Worm (Caenorhabditis elegans): ENCODE data around the gene K03A11.5.

K03A11.5 gene

ce11 chrX:13108664-13109063, 45.3 kb downstream of the K03A11.5 start (continued):
- TF ChIP-seq athp-1 (tag; optimal IDR thresholded peaks at IDR 0.05) = peak; percentile 52
- peak; percentile 66 for TF ChIP-seq chd-7 (tag; optimal IDR thresholded peaks at IDR 0.05)
- peak; percentile 76 for TF ChIP-seq ama-1 (optimal IDR thresholded peaks at IDR 0.05)
- no peak for TF ChIP-seq ama-1 (GFP tag; optimal IDR thresholded peaks at IDR 0.05)

- TF ChIP-seq rcor-1 (GFP tag; IDR thresholded peaks at IDR 0.05) = no peak
- TF ChIP-seq dox-1 (GFP tag; IDR thresholded peaks at IDR 0.05) = no peak
- no peak for TF ChIP-seq Y95B8A.8 (GFP tag; IDR thresholded peaks at IDR 0.05)
- no peak for TF ChIP-seq lin-35 (GFP tag; optimal IDR thresholded peaks at IDR 0.05)
- TF ChIP-seq chd-7 (tag; optimal IDR thresholded peaks at IDR 0.05) = no peak
- no peak for TF ChIP-seq efl-1 (GFP tag; optimal IDR thresholded peaks at IDR 0.05)
These were observed 46.7 kb downstream of the K03A11.5 start for ce11 chrX:13110004-13110403.

ce11 chrX:13112664-13113063, 49.3 kb downstream of the K03A11.5 start:
- TF ChIP-seq lag-1 (GFP tag; IDR thresholded peaks at IDR 0.05) (no peak), pha-4 (tag; optimal IDR thresholded peaks at IDR 0.05) (no peak), hsf-1 (GFP tag; IDR thresholded peaks at IDR 0.05) (no peak), B0261.1 (tag; optimal IDR thresholded peaks at IDR 0.05) (no peak), nhr-120 (GFP tag; IDR thresholded peaks at IDR 0.05) (no peak), F33H1.4 (GFP tag; IDR thresholded peaks at IDR 0.05) (no peak), Y53F4B.3 (GFP tag; IDR thresholded peaks at IDR 0.05) (no peak)

- no peak for TF ChIP-seq F37B4.10 (GFP tag; IDR thresholded peaks at IDR 0.05)
- TF ChIP-seq cebp-1 (GFP tag; IDR thresholded peaks at IDR 0.05) = no peak
- peak; percentile 27 for TF ChIP-seq cebp-1 (tag; optimal IDR thresholded peaks at IDR 0.05)
- TF ChIP-seq nhr-90 (tag; optimal IDR thresholded peaks at IDR 0.05) = no peak
- no peak for TF ChIP-seq egrh-3 (GFP tag; IDR thresholded peaks at IDR 0.05)
- TF ChIP-seq lin-40 (tag; optimal IDR thresholded peaks at IDR 0.05) = peak; percentile 20
- no peak for TF ChIP-seq ztf-26 (tag; optimal IDR thresholded peaks at IDR 0.05)
- TF ChIP-seq chd-7 (tag; optimal IDR thresholded peaks at IDR 0.05) = peak; percentile 29
- TF ChIP-seq K11D2.4 (GFP tag; IDR thresholded peaks at IDR 0.05) = peak; percentile 24; the same call in 1 of the 2 replicates
- TF ChIP-seq B0035.1 (tag; optimal IDR thresholded peaks at IDR 0.05) = no peak
- TF ChIP-seq somi-1 (GFP tag; optimal IDR thresholded peaks at IDR 0.05) = peak; percentile 59
- no peak for TF ChIP-seq F10E7.11 (tag; optimal IDR thresholded peaks at IDR 0.05)
- no peak for TF ChIP-seq aptf-3 (GFP tag; IDR thresholded peaks at IDR 0.05)
- no peak for TF ChIP-seq egl-18 (GFP tag; IDR thresholded peaks at IDR 0.05)
- TF ChIP-seq tbp1 (GFP tag; optimal IDR thresholded peaks at IDR 0.05) = no peak
- no peak for TF ChIP-seq F57C9.4 (tag; optimal IDR thresholded peaks at IDR 0.05)
- no peak for TF ChIP-seq let-607 (tag; optimal IDR thresholded peaks at IDR 0.05)
- TF ChIP-seq lin-26 (GFP tag; IDR thresholded peaks at IDR 0.05) = 0 out of 2 replicates have a peak, but pooled peaks have one; percentile 47
- TF ChIP-seq xnd-1 (tag; optimal IDR thresholded peaks at IDR 0.05) = no peak
- no peak for TF ChIP-seq lir-1 (GFP tag; conservative IDR thresholded peaks at IDR 0.05)
These were observed 50.1 kb downstream of the K03A11.5 start, which contains the start of gene F17H10.2 for ce11 chrX:13113457-13113856. TSS of gene F17H10.2 (plus strand) at chrX:13113772.

ce11 chrX:13115694-13116093, 52.4 kb downstream of the K03A11.5 start:
- TF ChIP-seq ets-4 (GFP tag; optimal IDR thresholded peaks at IDR 0.05) (no peak), madf-10 (tag; optimal IDR thresholded peaks at IDR 0.05) (no peak), ZK185.1 (tag; optimal IDR thresholded peaks at IDR 0.05; ENCODE audit: poor library complexity, severe bottlenecking) (no peak), F37B4.10 (GFP tag; IDR thresholded peaks at IDR 0.05) (no peak), ztf-25 (GFP tag; IDR thresholded peaks at IDR 0.05) (no peak), C06A6.2 (GFP tag; conservative IDR thresholded peaks at IDR 0.05) (no peak), mel-28 (tag; optimal IDR thresholded peaks at IDR 0.05; ENCODE audit: borderline replicate concordance) (no peak), lin-54 (GFP tag; optimal IDR thresholded peaks at IDR 0.05) (no peak), snpc-4 (GFP tag; optimal IDR thresholded peaks at IDR 0.05) (no peak), snpc-4 (tag; optimal IDR thresholded peaks at IDR 0.05) (no peak), nfya-1 (tag; optimal IDR thresholded peaks at IDR 0.05; ENCODE audit: borderline replicate concordance, insufficient read depth) (no peak), ztf-26 (tag; optimal IDR thresholded peaks at IDR 0.05) (no peak), F52B5.7 (tag; optimal IDR thresholded peaks at IDR 0.05) (no peak)
